Worm (Caenorhabditis elegans): Measurements from ENCODE around the gene C49H3.12.

C49H3.12 gene

DNA sequence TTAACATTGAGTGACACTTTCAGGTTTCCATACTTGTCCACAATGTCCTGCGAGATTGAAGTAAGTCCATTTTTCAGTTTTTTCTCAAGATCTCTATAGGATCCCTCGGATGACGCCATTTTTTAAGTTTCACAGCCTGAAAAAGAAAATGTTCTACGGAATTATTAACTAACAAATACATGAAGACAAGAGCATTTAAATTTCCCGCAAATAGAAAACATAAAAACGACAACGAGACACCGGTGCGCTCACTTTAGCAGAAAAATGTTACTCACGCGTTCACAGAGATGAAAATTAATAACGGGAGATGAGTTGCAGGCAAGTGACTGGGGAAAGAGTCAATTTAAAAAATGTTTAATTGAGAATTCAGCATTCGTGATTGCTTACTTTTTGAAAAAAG, 19.3 kb upstream of the C49H3.12 start, which contains the start of gene czw-1:
Gene czw-1 (minus strand): TSS at position 369 of the 400 bp plus-strand sequence.
- TF ChIP-seq ceh-16 (tag; optimal IDR thresholded peaks at IDR 0.05), result no peak
- no peak for TF ChIP-seq unc-39 (tag; optimal IDR thresholded peaks at IDR 0.05)
- TF ChIP-seq nfya-1 (tag; optimal IDR thresholded peaks at IDR 0.05; ENCODE audit: insufficient read depth), result no peak
- no peak for TF ChIP-seq ceh-28 (tag; optimal IDR thresholded peaks at IDR 0.05)
- no peak for TF ChIP-seq ztf-4 (tag; optimal IDR thresholded peaks at IDR 0.05)
- TF ChIP-seq hmg-11 (tag; optimal IDR thresholded peaks at IDR 0.05), result no peak
- no peak for TF ChIP-seq R02D3.7 (tag; optimal IDR thresholded peaks at IDR 0.05)
- TF ChIP-seq unc-62 (GFP tag; optimal IDR thresholded peaks at IDR 0.05), result no peak
- TF ChIP-seq ztf-11 (tag; optimal IDR thresholded peaks at IDR 0.05), result no peak
- TF ChIP-seq zag-1 (tag; optimal IDR thresholded peaks at IDR 0.05), result no peak
- TF ChIP-seq mdl-1 (tag; optimal IDR thresholded peaks at IDR 0.05), result no peak
- TF ChIP-seq lin-15B (tag; optimal IDR thresholded peaks at IDR 0.05), result no peak
- no peak for TF ChIP-seq eor-1 (tag; optimal IDR thresholded peaks at IDR 0.05)
- no peak for TF ChIP-seq ZK546.5 (tag; optimal IDR thresholded peaks at IDR 0.05)
- TF ChIP-seq ama-1 (optimal IDR thresholded peaks at IDR 0.05), result no peak
- TF ChIP-seq nhr-25 (tag; optimal IDR thresholded peaks at IDR 0.05), result no peak
- TF ChIP-seq fkh-10 (GFP tag; optimal IDR thresholded peaks at IDR 0.05), result no peak

DNA sequence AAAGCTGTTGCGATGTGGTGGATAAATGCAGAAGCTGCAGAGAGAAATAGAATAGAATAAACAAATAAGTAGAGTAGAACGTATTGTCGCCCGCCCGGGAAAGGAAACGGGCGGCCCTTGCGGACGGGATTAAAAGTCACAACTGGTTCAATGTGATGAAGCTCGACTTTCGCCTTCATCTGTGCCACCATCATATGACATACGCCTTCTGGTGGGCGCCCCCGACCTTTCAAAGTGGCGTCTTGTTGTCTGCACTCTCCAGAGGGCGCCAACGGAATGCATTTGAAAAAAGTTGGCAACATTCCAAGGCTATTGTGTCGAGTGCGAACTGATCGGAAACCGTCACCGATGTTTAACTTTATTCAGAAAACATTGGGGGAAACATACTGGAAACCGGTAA, 16.2 kb upstream of the C49H3.12 start:
- no peak for TF ChIP-seq ceh-82 (tag; optimal IDR thresholded peaks at IDR 0.05)
- TF ChIP-seq ZK546.5 (tag; optimal IDR thresholded peaks at IDR 0.05), result no peak
- no peak for TF ChIP-seq hmg-11 (tag; optimal IDR thresholded peaks at IDR 0.05)
- peak; percentile 33 for TF ChIP-seq nfya-1 (tag; optimal IDR thresholded peaks at IDR 0.05; ENCODE audit: insufficient read depth)
- no peak for TF ChIP-seq elt-2 (tag; optimal IDR thresholded peaks at IDR 0.05)
- no peak for TF ChIP-seq nhr-11 (tag; optimal IDR thresholded peaks at IDR 0.05)
- no peak for TF ChIP-seq egl-27 (tag; optimal IDR thresholded peaks at IDR 0.05)
- TF ChIP-seq egl-5 (tag; optimal IDR thresholded peaks at IDR 0.05), result no peak
- no peak for TF ChIP-seq nhr-76 (tag; optimal IDR thresholded peaks at IDR 0.05)
- TF ChIP-seq jun-1 (tag; optimal IDR thresholded peaks at IDR 0.05), result no peak
- no peak for TF ChIP-seq nhr-67 (tag; optimal IDR thresholded peaks at IDR 0.05)
- no peak for TF ChIP-seq nhr-237 (tag; optimal IDR thresholded peaks at IDR 0.05)
- no peak for TF ChIP-seq lin-15B (tag; optimal IDR thresholded peaks at IDR 0.05)
- no peak for TF ChIP-seq eor-1 (tag; optimal IDR thresholded peaks at IDR 0.05)
- TF ChIP-seq ama-1 (optimal IDR thresholded peaks at IDR 0.05), result no peak
- TF ChIP-seq lin-39 (tag; optimal IDR thresholded peaks at IDR 0.05), result peak; percentile 19
- TF ChIP-seq pqm-1 (tag; optimal IDR thresholded peaks at IDR 0.05), result no peak
- peak; percentile 76 for TF ChIP-seq nhr-25 (tag; optimal IDR thresholded peaks at IDR 0.05)
- TF ChIP-seq ceh-9 (tag; optimal IDR thresholded peaks at IDR 0.05), result no peak
- TF ChIP-seq nhr-23 (tag; optimal IDR thresholded peaks at IDR 0.05), result peak; percentile 9
- TF ChIP-seq nhr-43 (tag; optimal IDR thresholded peaks at IDR 0.05; ENCODE audit: poor library complexity, severe bottlenecking), result no peak
- no peak for TF ChIP-seq fkh-2 (tag; optimal IDR thresholded peaks at IDR 0.05)
- no peak for TF ChIP-seq fkh-10 (GFP tag; optimal IDR thresholded peaks at IDR 0.05)
- TF ChIP-seq ztf-11 (tag; optimal IDR thresholded peaks at IDR 0.05), result no peak
- no peak for TF ChIP-seq lsy-12 (tag; optimal IDR thresholded peaks at IDR 0.05)
- TF ChIP-seq ceh-28 (tag; optimal IDR thresholded peaks at IDR 0.05), result no peak

ce11 chrIV:7940919-7941318, 13.8 kb upstream of the C49H3.12 start, which contains the start of gene exc-9:
TSS of gene exc-9 (minus strand) at chrIV:7941019.
- TF ChIP-seq lin-15B (tag; optimal IDR thresholded peaks at IDR 0.05) (no peak), zag-1 (tag; optimal IDR thresholded peaks at IDR 0.05) (no peak), lsy-12 (tag; optimal IDR thresholded peaks at IDR 0.05) (no peak), fkh-10 (GFP tag; optimal IDR thresholded peaks at IDR 0.05) (no peak), snpc-4 (tag; optimal IDR thresholded peaks at IDR 0.05) (no peak), ceh-28 (tag; optimal IDR thresholded peaks at IDR 0.05) (no peak)

ce11 chrIV:7938834-7939233, 11.7 kb upstream of the C49H3.12 start, which contains the start of gene F20D12.7:
TSS of gene F20D12.7 (minus strand) at chrIV:7938934.
- TF ChIP-seq nhr-11 (tag; optimal IDR thresholded peaks at IDR 0.05) (no peak), nhr-67 (tag; optimal IDR thresholded peaks at IDR 0.05) (no peak), elt-2 (tag; optimal IDR thresholded peaks at IDR 0.05) (no peak), elt-3 (tag; optimal IDR thresholded peaks at IDR 0.05) (no peak), R02D3.7 (tag; optimal IDR thresholded peaks at IDR 0.05) (no peak), nhr-77 (tag; optimal IDR thresholded peaks at IDR 0.05) (no peak), nhr-237 (tag; optimal IDR thresholded peaks at IDR 0.05) (no peak), tbx-2 (tag; optimal IDR thresholded peaks at IDR 0.05) (no peak), nfya-1 (tag; optimal IDR thresholded peaks at IDR 0.05; ENCODE audit: insufficient read depth) (no peak), ceh-82 (tag; optimal IDR thresholded peaks at IDR 0.05) (no peak), fos-1 (tag; optimal IDR thresholded peaks at IDR 0.05) (no peak), egl-5 (tag; optimal IDR thresholded peaks at IDR 0.05) (no peak), fkh-10 (GFP tag; optimal IDR thresholded peaks at IDR 0.05) (no peak), ceh-9 (tag; optimal IDR thresholded peaks at IDR 0.05) (no peak), jun-1 (tag; optimal IDR thresholded peaks at IDR 0.05) (no peak), eor-1 (tag; optimal IDR thresholded peaks at IDR 0.05) (no peak), snpc-4 (tag; optimal IDR thresholded peaks at IDR 0.05) (no peak), nhr-76 (tag; optimal IDR thresholded peaks at IDR 0.05) (no peak)

Data from whole organism, L3 larva.